Fruit fly (Drosophila melanogaster): ENCODE measurements around the gene Gr21a.

The Gr21a gene

dm6 chr2L:784036-784435 is 3.8 kb downstream of the Gr21a start, which contains the start of gene CG3544:
Gene CG3544 (plus strand): TSS chr2L:784336.
- no peak for TF ChIP-seq CG8478 (optimal IDR thresholded peaks at IDR 0.05)
- TF ChIP-seq usp (GFP tag; optimal IDR thresholded peaks at IDR 0.05): no peak
- TF ChIP-seq Dll (optimal IDR thresholded peaks at IDR 0.05): no peak
- no peak for TF ChIP-seq psq (optimal IDR thresholded peaks at IDR 0.05)
- no peak for TF ChIP-seq pan (optimal IDR thresholded peaks at IDR 0.05)
- TF ChIP-seq EcR (GFP tag; optimal IDR thresholded peaks at IDR 0.05): no peak

dm6 chr2L:789966-790365 is 9.7 kb downstream of the Gr21a start:
- no peak for TF ChIP-seq CG8478 (optimal IDR thresholded peaks at IDR 0.05)

dm6 chr2L:790698-791097 is 10.4 kb downstream of the Gr21a start, which contains the start of gene Pkg21D:
Gene Pkg21D (minus strand): TSS chr2L:790798.
- TF ChIP-seq usp (GFP tag; optimal IDR thresholded peaks at IDR 0.05): no peak
- TF ChIP-seq pan (optimal IDR thresholded peaks at IDR 0.05): no peak

- TF ChIP-seq EcR (GFP tag; optimal IDR thresholded peaks at IDR 0.05) (no peak), Dll (optimal IDR thresholded peaks at IDR 0.05) (no peak), pan (optimal IDR thresholded peaks at IDR 0.05) (no peak), usp (GFP tag; optimal IDR thresholded peaks at IDR 0.05) (no peak), psq (optimal IDR thresholded peaks at IDR 0.05) (no peak), CG8478 (optimal IDR thresholded peaks at IDR 0.05) (no peak)
Observed at dm6 chr2L:810277-810676, 30.0 kb downstream of the Gr21a start, which contains the start of gene Nnf1b. Gene Nnf1b (plus strand): TSS chr2L:810577.

dm6 chr2L:811405-811804 is 31.1 kb downstream of the Gr21a start, which contains the start of gene Dbp21E2:
Gene Dbp21E2 (plus strand): TSS chr2L:811584.
- TF ChIP-seq EcR (GFP tag; optimal IDR thresholded peaks at IDR 0.05): no peak
- no peak for TF ChIP-seq Dll (optimal IDR thresholded peaks at IDR 0.05)
- TF ChIP-seq pan (optimal IDR thresholded peaks at IDR 0.05): no peak
- TF ChIP-seq CG8478 (optimal IDR thresholded peaks at IDR 0.05): no peak
- no peak for TF ChIP-seq psq (optimal IDR thresholded peaks at IDR 0.05)
- TF ChIP-seq usp (GFP tag; optimal IDR thresholded peaks at IDR 0.05): no peak

- TF ChIP-seq pan (optimal IDR thresholded peaks at IDR 0.05) (no peak), psq (optimal IDR thresholded peaks at IDR 0.05) (no peak), usp (GFP tag; optimal IDR thresholded peaks at IDR 0.05) (no peak), Dll (optimal IDR thresholded peaks at IDR 0.05) (no peak), EcR (GFP tag; optimal IDR thresholded peaks at IDR 0.05) (no peak)
Observed at dm6 chr2L:815785-816389, 35.6 kb downstream of the Gr21a start, which contains the start of the genes Saf6 and Pex12. Gene Saf6 (minus strand): TSS chr2L:815950. Gene Pex12 (plus strand): TSS chr2L:815993.

dm6 chr2L:817850-818249 is 37.6 kb downstream of the Gr21a start, which contains the start of gene CG15880:
Gene CG15880 (minus strand): TSS chr2L:817950.
- TF ChIP-seq Dll (optimal IDR thresholded peaks at IDR 0.05) (no peak), psq (optimal IDR thresholded peaks at IDR 0.05) (no peak), CG8478 (optimal IDR thresholded peaks at IDR 0.05) (no peak), pan (optimal IDR thresholded peaks at IDR 0.05) (no peak), usp (GFP tag; optimal IDR thresholded peaks at IDR 0.05) (no peak), EcR (GFP tag; optimal IDR thresholded peaks at IDR 0.05) (no peak)

dm6 chr2L:819315-820032 is 39.2 kb downstream of the Gr21a start, which contains the start of the genes PGAP2 and Clp:
Gene PGAP2 (minus strand): TSS chr2L:819508.
Gene Clp (plus strand): TSS chr2L:819964.
- TF ChIP-seq CG8478 (optimal IDR thresholded peaks at IDR 0.05): no peak
- no peak for TF ChIP-seq pan (optimal IDR thresholded peaks at IDR 0.05)
- no peak for TF ChIP-seq EcR (GFP tag; optimal IDR thresholded peaks at IDR 0.05)
- no peak for TF ChIP-seq Dll (optimal IDR thresholded peaks at IDR 0.05)

- no peak for TF ChIP-seq psq (optimal IDR thresholded peaks at IDR 0.05)
- TF ChIP-seq EcR (GFP tag; optimal IDR thresholded peaks at IDR 0.05): no peak
- TF ChIP-seq pan (optimal IDR thresholded peaks at IDR 0.05): no peak
- no peak for TF ChIP-seq Dll (optimal IDR thresholded peaks at IDR 0.05)
- TF ChIP-seq CG8478 (optimal IDR thresholded peaks at IDR 0.05): no peak
- TF ChIP-seq usp (GFP tag; optimal IDR thresholded peaks at IDR 0.05): no peak
Observed at dm6 chr2L:821242-821985, 41.1 kb downstream of the Gr21a start, which contains the start of gene CG3662. Gene CG3662 (plus strand): TSS chr2L:821289.

dm6 chr2L:821986-822711 is 41.9 kb downstream of the Gr21a start:
- TF ChIP-seq usp (GFP tag; optimal IDR thresholded peaks at IDR 0.05) (no peak), Dll (optimal IDR thresholded peaks at IDR 0.05) (no peak), psq (optimal IDR thresholded peaks at IDR 0.05) (no peak), pan (optimal IDR thresholded peaks at IDR 0.05) (no peak), CG8478 (optimal IDR thresholded peaks at IDR 0.05) (no peak), EcR (GFP tag; optimal IDR thresholded peaks at IDR 0.05) (no peak)

- no peak for TF ChIP-seq EcR (GFP tag; optimal IDR thresholded peaks at IDR 0.05)
- TF ChIP-seq psq (optimal IDR thresholded peaks at IDR 0.05): no peak
- TF ChIP-seq Dll (optimal IDR thresholded peaks at IDR 0.05): no peak
- no peak for TF ChIP-seq pan (optimal IDR thresholded peaks at IDR 0.05)
- TF ChIP-seq CG8478 (optimal IDR thresholded peaks at IDR 0.05): no peak
- no peak for TF ChIP-seq usp (GFP tag; optimal IDR thresholded peaks at IDR 0.05)
Observed at dm6 chr2L:825768-826263, 45.5 kb downstream of the Gr21a start, which contains the start of the genes CG3862 and dock. Gene CG3862 (minus strand): TSS chr2L:825861. Gene dock (plus strand): TSS chr2L:825969.
